Fruit fly (Drosophila melanogaster) whole organism, embryonic: ENCODE data around the gene CG2533.

Experiments
- Atf3 ChIP-seq: fragments of 200-800 bp; sonication (Bioruptor generic); optimal IDR thresholded peaks from 3 replicates; lab custom pipeline; 2016; ENCODE audit warnings: missing biosample characterization, missing genetic modification characterization
- Bteb2 ChIP-seq: fragments of 200-800 bp; sonication (Bioruptor generic); optimal IDR thresholded peaks from 2 replicates; lab custom pipeline; 2016; ENCODE audit warnings: missing biosample characterization, missing genetic modification characterization
- CG10209 ChIP-seq: fragments of 200-800 bp; sonication (Bioruptor generic); optimal IDR thresholded peaks from 3 replicates; lab custom pipeline; 2017; ENCODE audit warnings: missing biosample characterization, mild to moderate bottlenecking, missing genetic modification characterization, missing genetic modification reagents
- CG11696 ChIP-seq: fragments of 200-800 bp; sonication (Bioruptor generic); IDR thresholded peaks from 2 replicates; pipeline ENCODE4 v1.3.6; 2022; ENCODE audit warnings: missing biosample characterization, missing genetic modification characterization
- CG12391 ChIP-seq: fragments of 200-800 bp; sonication (Bioruptor generic); optimal IDR thresholded peaks from 3 replicates; lab custom pipeline; 2018; ENCODE audit warnings: missing biosample characterization, mild to moderate bottlenecking, missing genetic modification characterization, moderate library complexity
- CG12744 ChIP-seq: fragments of 200-800 bp; sonication (Bioruptor generic); optimal IDR thresholded peaks from 2 replicates; lab custom pipeline; 2016; ENCODE audit warnings: missing biosample characterization, missing genetic modification characterization
- CG13123 ChIP-seq: fragments of 200-800 bp; sonication (Bioruptor generic); optimal IDR thresholded peaks from 2 replicates; lab custom pipeline; 2016; ENCODE audit warnings: missing biosample characterization, missing genetic modification characterization
- CG13287 ChIP-seq: fragments of 200-800 bp; sonication (Bioruptor generic); IDR thresholded peaks from 2 replicates; pipeline ENCODE4 v1.3.6; 2022; ENCODE audit warnings: missing biosample characterization, missing genetic modification characterization; ENCODE audit not compliant: partially characterized antibody
- CG14667 ChIP-seq: fragments of 200-800 bp; sonication (Bioruptor generic); IDR thresholded peaks from 2 replicates; pipeline ENCODE4 v1.3.6; 2022; ENCODE audit warnings: missing biosample characterization, missing genetic modification characterization
- CG16815 ChIP-seq: fragments of 200-800 bp; sonication (Bioruptor generic); optimal IDR thresholded peaks from 3 replicates; lab custom pipeline; 2017; ENCODE audit warnings: missing biosample characterization, mild to moderate bottlenecking, missing genetic modification characterization
- CG18011 ChIP-seq: fragments of 200-800 bp; sonication (Bioruptor generic); optimal IDR thresholded peaks from 2 replicates; lab custom pipeline; 2017; ENCODE audit warnings: missing biosample characterization, missing genetic modification characterization, mild to moderate bottlenecking, moderate library complexity, missing genotype
- CG2120 ChIP-seq: fragments of 200-800 bp; sonication (Bioruptor generic); optimal IDR thresholded peaks from 3 replicates; lab custom pipeline; 2016; ENCODE audit warnings: missing biosample characterization, missing genetic modification characterization
- CG2202 ChIP-seq: fragments of 200-800 bp; sonication (Bioruptor generic); optimal IDR thresholded peaks from 2 replicates; lab custom pipeline; 2018; ENCODE audit warnings: missing biosample characterization, mild to moderate bottlenecking, missing genetic modification characterization
- CG31441 ChIP-seq: fragments of 200-800 bp; sonication (Bioruptor generic); IDR thresholded peaks from 2 replicates; pipeline ENCODE4 v1.3.6; 2022; ENCODE audit warnings: missing biosample characterization, missing genetic modification characterization
- CG4424 ChIP-seq: fragments of 200-800 bp; sonication (Bioruptor generic); optimal IDR thresholded peaks from 3 replicates; lab custom pipeline; 2016; ENCODE audit warnings: missing biosample characterization, missing genetic modification characterization
- CG4820 ChIP-seq: fragments of 200-800 bp; sonication (Bioruptor generic); optimal IDR thresholded peaks from 3 replicates; lab custom pipeline; 2016; ENCODE audit warnings: missing biosample characterization, missing genetic modification characterization
- CG6654 ChIP-seq: fragments of 200-800 bp; sonication (Bioruptor generic); optimal IDR thresholded peaks from 2 replicates; lab custom pipeline; 2017; ENCODE audit warnings: missing biosample characterization, mild to moderate bottlenecking, missing genetic modification characterization
- CG6765 ChIP-seq: fragments of 200-800 bp; sonication (Bioruptor generic); optimal IDR thresholded peaks from 3 replicates; lab custom pipeline; 2017; ENCODE audit warnings: missing biosample characterization, mild to moderate bottlenecking, missing genetic modification characterization
- CG8924 ChIP-seq: fragments of 200-800 bp; optimal IDR thresholded peaks from 3 replicates; lab custom pipeline; 2019; ENCODE audit warnings: missing biosample characterization, mild to moderate bottlenecking, missing genetic modification characterization, moderate library complexity
- CG9609 ChIP-seq: fragments of 200-800 bp; sonication (Bioruptor generic); optimal IDR thresholded peaks from 3 replicates; lab custom pipeline; 2016; ENCODE audit warnings: missing biosample characterization, missing genetic modification characterization
- CG9932 ChIP-seq: fragments of 200-800 bp; sonication (Bioruptor generic); IDR thresholded peaks from 2 replicates; pipeline ENCODE4 v1.3.6; 2022; ENCODE audit warnings: missing biosample characterization, missing genetic modification characterization
- CHES-1-like ChIP-seq: fragments of 200-800 bp; sonication (Bioruptor generic); optimal IDR thresholded peaks from 2 replicates; lab custom pipeline; 2016; ENCODE audit warnings: missing biosample characterization, missing genetic modification characterization
- Camta ChIP-seq: fragments of 200-800 bp; sonication (Bioruptor generic); optimal IDR thresholded peaks from 2 replicates; lab custom pipeline; 2016; ENCODE audit warnings: missing biosample characterization, missing genetic modification characterization
- Dad ChIP-seq: fragments of 200-800 bp; sonication (Bioruptor generic); optimal IDR thresholded peaks from 3 replicates; lab custom pipeline; 2016; ENCODE audit warnings: missing biosample characterization, missing genetic modification characterization
- Dll ChIP-seq: fragments of 200-800 bp; sonication (Bioruptor generic); IDR thresholded peaks from 4 replicates; pipeline ENCODE4 v1.3.6; 2022; ENCODE audit warnings: missing biosample characterization, missing genetic modification characterization; ENCODE audit not compliant: partially characterized antibody
- Dref ChIP-seq: fragments of 200-800 bp; sonication (Bioruptor generic); IDR thresholded peaks from 2 replicates; pipeline ENCODE4 v1.3.6; 2022; ENCODE audit warnings: missing biosample characterization, missing genetic modification characterization
- Hey ChIP-seq: fragments of 200-800 bp; sonication (Bioruptor generic); optimal IDR thresholded peaks from 3 replicates; lab custom pipeline; 2018; ENCODE audit warnings: missing biosample characterization, mild to moderate bottlenecking, missing genetic modification characterization
- Lpt ChIP-seq: fragments of >200 bp; optimal IDR thresholded peaks from 2 replicates; lab custom pipeline; 2018; ENCODE audit warnings: missing biosample characterization, missing genetic modification characterization
- Max ChIP-seq: fragments of 200-800 bp; sonication (Bioruptor generic); optimal IDR thresholded peaks from 2 replicates; lab custom pipeline; 2016; ENCODE audit warnings: missing biosample characterization, mild to moderate bottlenecking, missing genetic modification characterization
- Optix ChIP-seq: fragments of 200-800 bp; sonication (Bioruptor generic); IDR thresholded peaks from 3 replicates; pipeline ENCODE4 v1.3.6; 2022; ENCODE audit warnings: missing biosample characterization, missing genetic modification characterization
- Pdp1 ChIP-seq, 2 experiments: fragments of 200-800 bp; sonication (Bioruptor generic); optimal IDR thresholded peaks; 3 replicates each; lab custom pipeline; 2016; ENCODE audit warnings: missing biosample characterization in 2 of 2, missing genetic modification characterization in 2 of 2, mild to moderate bottlenecking in 1 of 2, moderate library complexity in 1 of 2
- Side ChIP-seq: fragments of 200-800 bp; sonication (Bioruptor generic); optimal IDR thresholded peaks from 2 replicates; lab custom pipeline; 2016; ENCODE audit warnings: missing biosample characterization, missing genetic modification characterization
- az2 ChIP-seq: fragments of 200-800 bp; sonication (Bioruptor generic); optimal IDR thresholded peaks from 3 replicates; lab custom pipeline; 2016; ENCODE audit warnings: missing biosample characterization, missing genetic modification characterization
- da ChIP-seq: fragments of 200-800 bp; sonication (Bioruptor generic); optimal IDR thresholded peaks from 2 replicates; lab custom pipeline; 2016; ENCODE audit warnings: missing biosample characterization, missing genetic modification characterization
- danr ChIP-seq: fragments of 200-800 bp; sonication (Bioruptor generic); IDR thresholded peaks from 2 replicates; pipeline ENCODE4 v1.3.6; 2022; ENCODE audit warnings: missing biosample characterization, missing genetic modification characterization
- dmrt11E ChIP-seq: fragments of 200-800 bp; sonication (Bioruptor generic); optimal IDR thresholded peaks from 3 replicates; lab custom pipeline; 2018; ENCODE audit warnings: missing biosample characterization, mild to moderate bottlenecking, missing genetic modification characterization, moderate library complexity
- eyg ChIP-seq: fragments of 200-800 bp; sonication (Bioruptor generic); optimal IDR thresholded peaks from 3 replicates; lab custom pipeline; 2016; ENCODE audit warnings: missing biosample characterization, missing genetic modification characterization
- fd96Cb ChIP-seq: fragments of 200-800 bp; sonication (Bioruptor generic); optimal IDR thresholded peaks from 2 replicates; lab custom pipeline; 2018; ENCODE audit warnings: missing biosample characterization, mild to moderate bottlenecking, missing genetic modification characterization, moderate library complexity
- fu2 ChIP-seq: fragments of 200-800 bp; sonication (Bioruptor generic); optimal IDR thresholded peaks from 2 replicates; lab custom pipeline; 2016; ENCODE audit warnings: missing biosample characterization, missing genetic modification characterization
- ken ChIP-seq: fragments of 200-800 bp; sonication (Bioruptor generic); IDR thresholded peaks from 3 replicates; pipeline ENCODE4 v1.3.6; 2022; ENCODE audit warnings: missing biosample characterization, missing genetic modification characterization
- lab ChIP-seq: fragments of 200-800 bp; sonication (Bioruptor generic); optimal IDR thresholded peaks from 3 replicates; lab custom pipeline; 2017; ENCODE audit warnings: missing biosample characterization, missing genetic modification characterization, mild to moderate bottlenecking, moderate library complexity, missing genetic modification reagents
- phol ChIP-seq: fragments of 200-800 bp; sonication (Bioruptor generic); optimal IDR thresholded peaks from 3 replicates; lab custom pipeline; 2018; ENCODE audit warnings: missing biosample characterization, mild to moderate bottlenecking, missing genetic modification characterization, moderate library complexity
- pros ChIP-seq: fragments of 200-800 bp; sonication (Bioruptor generic); optimal IDR thresholded peaks from 3 replicates; lab custom pipeline; 2019; ENCODE audit warnings: missing biosample characterization, mild to moderate bottlenecking, missing genetic modification characterization, moderate library complexity
- ranshi ChIP-seq: fragments of 200-800 bp; sonication (Bioruptor generic); IDR thresholded peaks from 2 replicates; pipeline ENCODE4 v1.3.6; 2022; ENCODE audit warnings: missing biosample characterization, missing genetic modification characterization
- sima ChIP-seq: fragments of 200-800 bp; sonication (Bioruptor generic); optimal IDR thresholded peaks from 2 replicates; lab custom pipeline; 2016; ENCODE audit warnings: missing biosample characterization, missing genetic modification characterization
- sna ChIP-seq: fragments of 200-800 bp; sonication (Bioruptor generic); IDR thresholded peaks from 2 replicates; pipeline ENCODE4 v1.3.6; 2022; ENCODE audit warnings: missing biosample characterization, missing genetic modification characterization; ENCODE audit not compliant: partially characterized antibody
- so ChIP-seq: fragments of 200-800 bp; sonication (Bioruptor generic); IDR thresholded peaks from 3 replicates; pipeline ENCODE4 v1.3.6; 2022; ENCODE audit warnings: missing biosample characterization, missing genetic modification characterization
- stc ChIP-seq: fragments of 200-800 bp; sonication (Bioruptor generic); IDR thresholded peaks from 2 replicates; pipeline ENCODE4 v1.3.6; 2022; ENCODE audit warnings: missing biosample characterization, missing genetic modification characterization
- tin ChIP-seq: fragments of 200-800 bp; sonication (Bioruptor generic); optimal IDR thresholded peaks from 3 replicates; lab custom pipeline; 2016; ENCODE audit warnings: missing biosample characterization, missing genetic modification characterization
- trem ChIP-seq: fragments of 200-800 bp; optimal IDR thresholded peaks from 3 replicates; lab custom pipeline; 2019; ENCODE audit warnings: missing biosample characterization, mild to moderate bottlenecking, missing genetic modification characterization, moderate library complexity
- z ChIP-seq: fragments of 200-800 bp; sonication (Bioruptor generic); IDR thresholded peaks from 3 replicates; pipeline ENCODE4 v1.3.6; 2022; ENCODE audit warnings: missing biosample characterization, missing genetic modification characterization
- zfh1 ChIP-seq: fragments of 200-800 bp; sonication (Bioruptor generic); IDR thresholded peaks from 3 replicates; pipeline ENCODE4 v1.3.6; 2022; ENCODE audit warnings: missing biosample characterization, missing genetic modification characterization

CG2533 gene

DNA sequence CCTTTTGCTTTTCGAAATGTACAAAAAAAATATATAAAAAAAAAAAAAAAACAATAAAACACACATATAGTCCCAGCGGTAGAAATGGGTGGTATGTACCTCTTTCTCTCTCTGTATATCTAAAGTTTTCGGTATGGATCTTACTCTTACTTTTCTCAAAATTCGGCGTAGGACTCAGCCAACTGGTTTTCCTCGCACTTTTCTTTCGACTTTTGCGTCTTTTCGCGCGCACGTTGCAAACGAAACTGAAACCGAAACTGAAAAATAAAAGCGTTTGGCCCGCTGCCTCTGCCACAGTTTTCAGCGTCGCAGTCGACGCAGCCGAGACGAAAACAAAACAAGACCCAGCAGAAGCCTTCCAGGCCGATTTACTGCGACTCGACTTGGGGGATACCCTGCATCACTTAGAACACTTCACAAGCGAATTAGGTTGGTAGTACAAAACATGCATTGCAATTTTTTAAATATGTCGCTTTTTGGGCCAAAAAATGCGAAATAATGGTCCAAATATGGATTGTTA is 45.5 kb downstream of the CG2533 start, which contains the start of gene CG1572 (continued):
- TF ChIP-seq Camta (GFP tag; lab: Kevin White, UChicago) (no peak), CG14667 (GFP tag; lab: Robert Waterston, UW) (no peak), da (GFP tag; lab: Kevin White, UChicago) (no peak), Dll (no peak), CG10209 (GFP tag; lab: Kevin White, UChicago) (no peak), eyg (GFP tag; lab: Kevin White, UChicago) (no peak), CG18011 (peak; percentile 0), Bteb2 (GFP tag; lab: Kevin White, UChicago) (no peak), CG4820 (GFP tag; lab: Kevin White, UChicago) (no peak), CG12391 (tag; lab: Kevin White, UChicago) (no peak), ranshi (GFP tag; lab: Robert Waterston, UW) (peak; percentile 34; the same call in 1 of the 2 replicates), Hey (no peak), pros (no peak), CG11696 (GFP tag; lab: Robert Waterston, UW) (peak; percentile 63), CG8924 (tag; lab: Kevin White, UChicago) (no peak), sna (GFP tag; lab: Robert Waterston, UW) (no peak), CG2202 (no peak), dmrt11E (no peak), CG9609 (GFP tag; lab: Kevin White, UChicago) (no peak), Optix (GFP tag; lab: Robert Waterston, UW) (no peak), CG13287 (GFP tag; lab: Robert Waterston, UW) (peak; percentile 8; the same call in 1 of the 2 replicates), CG6654 (GFP tag; lab: Kevin White, UChicago) (no peak), CG6765 (GFP tag; lab: Kevin White, UChicago) (peak; percentile 26), CG2120 (GFP tag; lab: Kevin White, UChicago) (peak; percentile 13), sima (no peak), danr (GFP tag; lab: Robert Waterston, UW) (no peak), lab (GFP tag; lab: Kevin White, UChicago) (peak; percentile 23), trem (no peak), CG31441 (GFP tag; lab: Robert Waterston, UW) (no peak), so (GFP tag; lab: Robert Waterston, UW) (0 out of 3 replicates have a peak, but pooled peaks have one; percentile 43), Side (GFP tag; lab: Kevin White, UChicago) (no peak), Pdp1 (GFP tag; optimal IDR thresholded peaks at IDR 0.05; lab: Kevin White, UChicago) (no peak), CG12744 (GFP tag; lab: Kevin White, UChicago) (no peak), z (GFP tag; lab: Robert Waterston, UW) (no peak), CG13123 (no peak), zfh1 (GFP tag; lab: Robert Waterston, UW) (peak; percentile 46; the same call in 1 of the 3 replicates), ken (GFP tag; lab: Robert Waterston, UW) (no peak), Lpt (GFP tag; lab: Kevin White, UChicago) (no peak), Dref (GFP tag; lab: Robert Waterston, UW) (no peak), fu2 (GFP tag; lab: Kevin White, UChicago) (no peak), az2 (no peak), tin (no peak), Atf3 (GFP tag; lab: Kevin White, UChicago) (peak; percentile 30), CHES-1-like (no peak), CG16815 (GFP tag; lab: Kevin White, UChicago) (no peak), CG4424 (no peak), phol (tag; lab: Kevin White, UChicago) (no peak), stc (GFP tag; lab: Robert Waterston, UW) (no peak), CG9932 (GFP tag; lab: Robert Waterston, UW) (peak; percentile 36; the same call in 1 of the 2 replicates), fd96Cb (no peak), Dad (GFP tag; lab: Kevin White, UChicago) (no peak), Max (GFP tag; lab: Kevin White, UChicago) (no peak)
